Fruit fly (Drosophila melanogaster): ENCODE measurements around the gene Rbbp5.

DNA sequence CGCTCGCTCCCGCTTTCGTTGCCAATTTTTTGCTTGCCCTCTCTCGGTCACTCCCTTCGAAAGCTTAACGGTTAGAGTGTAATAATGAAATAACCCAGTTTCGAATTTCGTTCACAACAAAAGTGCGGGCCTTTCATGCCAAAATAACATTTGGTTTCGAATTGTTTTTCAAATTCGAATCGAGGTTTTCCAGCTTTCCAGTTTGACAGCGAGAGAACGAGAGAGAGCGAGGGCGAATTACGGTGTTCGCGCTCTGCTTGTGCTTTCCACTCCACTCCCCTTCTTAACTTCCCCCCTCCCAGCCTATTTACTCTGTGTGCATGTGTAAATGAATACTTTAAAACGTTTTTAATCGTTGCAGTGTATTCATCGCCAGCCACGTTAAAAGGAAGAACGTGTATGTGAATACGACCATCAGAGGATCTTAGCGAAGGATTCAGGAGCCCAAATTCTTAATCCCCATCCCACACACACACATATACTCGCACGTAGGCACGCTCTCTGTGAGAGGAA, 895 bp upstream of the Rbbp5 start:
- TF ChIP-seq psq (GFP tag; optimal IDR thresholded peaks at IDR 0.05) (no peak), CG9705 (GFP tag; optimal IDR thresholded peaks at IDR 0.05) (no peak), Mio (GFP tag; optimal IDR thresholded peaks at IDR 0.05) (no peak), Hr78 (GFP tag; optimal IDR thresholded peaks at IDR 0.05) (no peak)
